Worm (Caenorhabditis elegans) whole organism, L1 larva: Measurements from ENCODE around the gene F26H11.4.
A peak's percentile ranks its signal among the peaks of the same experiment; 100 is the strongest.

Experiments
- C04F5.9 ChIP-seq: sonication (generic microtip); optimal IDR thresholded peaks from 2 replicates; lab custom pipeline; 2016; ENCODE audit warnings: missing genetic modification characterization, missing compliant biosample characterization
- C16A3.4 ChIP-seq: fragments of 150-350 bp; optimal IDR thresholded peaks from 2 replicates; lab custom pipeline; 2014; ENCODE audit warnings: missing biosample characterization, missing genetic modification characterization
- C34B4.2 ChIP-seq: sonication (generic microtip); optimal IDR thresholded peaks from 2 replicates; lab custom pipeline; 2017; ENCODE audit warnings: mild to moderate bottlenecking, missing genetic modification characterization, missing compliant biosample characterization
- Y116A8C.19 ChIP-seq: sonication (generic microtip); optimal IDR thresholded peaks from 2 replicates; lab custom pipeline; 2016; ENCODE audit warnings: missing compliant biosample characterization, missing genetic modification characterization, borderline replicate concordance
- aha-1 ChIP-seq: fragments of 150-350 bp; optimal IDR thresholded peaks from 2 replicates; lab custom pipeline; 2014; ENCODE audit warnings: missing biosample characterization, missing genetic modification characterization
- ama-1 ChIP-seq: fragments of 150-350 bp; optimal IDR thresholded peaks from 2 replicates; lab custom pipeline; 2014
- ceh-63 ChIP-seq: fragments of 200-800 bp; sonication (Bioruptor generic); optimal IDR thresholded peaks from 2 replicates; lab custom pipeline; 2018; ENCODE audit warnings: mild to moderate bottlenecking, missing genetic modification characterization, missing compliant biosample characterization
- ceh-8 ChIP-seq: fragments of 200-800 bp; sonication (Bioruptor generic); optimal IDR thresholded peaks from 2 replicates; lab custom pipeline; 2018; ENCODE audit warnings: mild to moderate bottlenecking, missing genetic modification characterization, moderate library complexity, missing compliant biosample characterization
- ceh-82 ChIP-seq, 3 experiments: fragments of 150-350 bp in 1 of 3; sonication (generic microtip) in 2 of 3; optimal IDR thresholded peaks; 2 replicates each; lab custom pipeline; 2014 to 2017; ENCODE audit warnings: missing biosample characterization in 3 of 3, missing genetic modification characterization in 3 of 3
- ceh-90 ChIP-seq: sonication (generic microtip); optimal IDR thresholded peaks from 2 replicates; lab custom pipeline; 2016; ENCODE audit warnings: missing genetic modification characterization, missing compliant biosample characterization
- ces-1 ChIP-seq: fragments of 150-350 bp; optimal IDR thresholded peaks from 2 replicates; lab custom pipeline; 2014; ENCODE audit warnings: missing biosample characterization, missing genetic modification reagents, missing genetic modification characterization
- dsc-1 ChIP-seq: sonication (generic microtip); optimal IDR thresholded peaks from 2 replicates; lab custom pipeline; 2016; ENCODE audit warnings: mild to moderate bottlenecking, missing genetic modification characterization, missing compliant biosample characterization
- efl-1 ChIP-seq, 4 experiments: fragments of 150-350 bp; optimal IDR thresholded peaks in 3 of 4; peaks in 1 of 4; 1 replicate in 1 of 4; 2 replicates in 3 of 4; lab custom pipeline; 2014; ENCODE audit warnings: missing biosample characterization in 2 of 4, missing genetic modification characterization in 2 of 4, missing genetic modification reagents in 2 of 4
- egl-13 ChIP-seq: sonication (generic microtip); optimal IDR thresholded peaks from 2 replicates; lab custom pipeline; 2016; ENCODE audit warnings: missing genotype, missing genetic modification reagents, missing genetic modification characterization, missing compliant biosample characterization
- egl-27 ChIP-seq, 2 experiments: fragments of 150-350 bp in 1 of 2; sonication (generic microtip); optimal IDR thresholded peaks; 3 replicates each; lab custom pipeline; 2017 to 2018; ENCODE audit warnings: missing biosample characterization in 2 of 2, missing genetic modification characterization in 2 of 2, missing genetic modification reagents in 2 of 2
- elt-3 ChIP-seq, 6 experiments: fragments of 150-350 bp in 1 of 6; sonication (generic microtip); optimal IDR thresholded peaks; 2 replicates each; lab custom pipeline; 2017 to 2018; ENCODE audit warnings: missing biosample characterization in 6 of 6, missing genetic modification characterization in 6 of 6, inconsistent platforms in 1 of 6
- ets-5 ChIP-seq: fragments of 200-800 bp; sonication (Bioruptor generic); IDR thresholded peaks from 2 replicates; pipeline ENCODE4 v1.3.6; 2022; ENCODE audit warnings: missing genetic modification characterization, missing compliant biosample characterization
- fkh-10 ChIP-seq: sonication (generic microtip); optimal IDR thresholded peaks from 2 replicates; lab custom pipeline; 2017; ENCODE audit warnings: missing biosample characterization, missing genetic modification reagents, missing genetic modification characterization
- fkh-4 ChIP-seq: sonication (generic microtip); optimal IDR thresholded peaks from 2 replicates; lab custom pipeline; 2016; ENCODE audit warnings: missing compliant biosample characterization, missing genetic modification characterization, borderline replicate concordance
- fos-1 ChIP-seq: fragments of 150-350 bp; optimal IDR thresholded peaks from 2 replicates; lab custom pipeline; 2014; ENCODE audit warnings: missing biosample characterization, missing genetic modification characterization
- grh-1 ChIP-seq: fragments of 200-800 bp; sonication (Bioruptor generic); IDR thresholded peaks from 2 replicates; pipeline ENCODE4 v1.3.6; 2022; ENCODE audit warnings: missing genetic modification reagents, missing genetic modification characterization, missing compliant biosample characterization
- hpl-2 ChIP-seq: fragments of 150-350 bp; optimal IDR thresholded peaks from 2 replicates; lab custom pipeline; 2014; ENCODE audit warnings: missing biosample characterization, missing genetic modification reagents, missing genetic modification characterization
- jun-1 ChIP-seq: fragments of 150-350 bp; optimal IDR thresholded peaks from 2 replicates; lab custom pipeline; 2014; ENCODE audit warnings: missing biosample characterization, missing genetic modification reagents, missing genetic modification characterization
- lin-13 ChIP-seq: fragments of 150-350 bp; optimal IDR thresholded peaks from 2 replicates; lab custom pipeline; 2014; ENCODE audit warnings: missing biosample characterization, missing genetic modification reagents, missing genetic modification characterization
- lin-14 ChIP-seq: fragments of 200-800 bp; sonication (Bioruptor generic); optimal IDR thresholded peaks from 2 replicates; lab custom pipeline; 2018; ENCODE audit warnings: mild to moderate bottlenecking, missing genetic modification characterization, moderate library complexity, missing compliant biosample characterization
- lin-15B ChIP-seq: fragments of 150-350 bp; sonication (generic microtip); optimal IDR thresholded peaks from 3 replicates; lab custom pipeline; 2014; ENCODE audit warnings: missing biosample characterization, missing genetic modification characterization
- lin-35 ChIP-seq, 2 experiments: fragments of 150-350 bp; optimal IDR thresholded peaks; 2 replicates each; lab custom pipeline; 2014; ENCODE audit warnings: missing biosample characterization in 2 of 2, missing genetic modification characterization in 2 of 2, missing genetic modification reagents in 2 of 2
- lin-39 ChIP-seq: fragments of 150-350 bp; optimal IDR thresholded peaks from 2 replicates; lab custom pipeline; 2014; ENCODE audit warnings: missing biosample characterization, missing genetic modification reagents, missing genetic modification characterization
- mdl-1 ChIP-seq, 2 experiments: fragments of 150-350 bp; optimal IDR thresholded peaks; 2 replicates each; lab custom pipeline; 2014 to 2017; ENCODE audit warnings: missing biosample characterization in 2 of 2, missing genetic modification characterization in 2 of 2, inconsistent platforms in 1 of 2
- mep-1 ChIP-seq: fragments of 150-350 bp; optimal IDR thresholded peaks from 2 replicates; lab custom pipeline; 2014; ENCODE audit warnings: missing biosample characterization, missing genetic modification characterization
- nhr-12 ChIP-seq: sonication (generic microtip); optimal IDR thresholded peaks from 2 replicates; lab custom pipeline; 2017; ENCODE audit warnings: missing biosample characterization, missing genetic modification characterization
- nhr-19 ChIP-seq: fragments of 200-800 bp; sonication (Bioruptor generic); conservative IDR thresholded peaks from 2 replicates; pipeline ENCODE4 v1.3.6; 2022; ENCODE audit warnings: missing genetic modification characterization, missing compliant biosample characterization
- nhr-237 ChIP-seq: fragments of 150-350 bp; optimal IDR thresholded peaks from 2 replicates; lab custom pipeline; 2014; ENCODE audit warnings: missing biosample characterization, missing genetic modification characterization
- nhr-28 ChIP-seq: fragments of 150-350 bp; optimal IDR thresholded peaks from 2 replicates; lab custom pipeline; 2014; ENCODE audit warnings: missing biosample characterization, missing genetic modification characterization
- nhr-47 ChIP-seq: sonication (generic microtip); optimal IDR thresholded peaks from 2 replicates; lab custom pipeline; 2016; ENCODE audit warnings: mild to moderate bottlenecking, missing genetic modification characterization, moderate library complexity, missing compliant biosample characterization
- nhr-71 ChIP-seq: sonication (generic microtip); optimal IDR thresholded peaks from 2 replicates; lab custom pipeline; 2016; ENCODE audit warnings: mild to moderate bottlenecking, missing genetic modification characterization, moderate library complexity, missing compliant biosample characterization
- nhr-76 ChIP-seq: sonication (generic microtip); optimal IDR thresholded peaks from 2 replicates; lab custom pipeline; 2017; ENCODE audit warnings: missing biosample characterization, missing genetic modification characterization
- nhr-84 ChIP-seq: sonication (generic microtip); optimal IDR thresholded peaks from 2 replicates; lab custom pipeline; 2017; ENCODE audit warnings: missing biosample characterization, missing genetic modification characterization
- pag-3 ChIP-seq: sonication (generic microtip); optimal IDR thresholded peaks from 2 replicates; lab custom pipeline; 2017; ENCODE audit warnings: missing genetic modification characterization, mild to moderate bottlenecking, missing compliant biosample characterization, antibody characterized with exemption, borderline replicate concordance; ENCODE audit not compliant: insufficient read depth
- pax-3 ChIP-seq: fragments of 200-800 bp; sonication (Bioruptor generic); optimal IDR thresholded peaks from 2 replicates; lab custom pipeline; 2018; ENCODE audit warnings: mild to moderate bottlenecking, missing genetic modification characterization, moderate library complexity, missing compliant biosample characterization
- rnt-1 ChIP-seq: sonication (generic microtip); optimal IDR thresholded peaks from 2 replicates; lab custom pipeline; 2016; ENCODE audit warnings: mild to moderate bottlenecking, missing genetic modification characterization, moderate library complexity, missing compliant biosample characterization
- snpc-4 ChIP-seq: fragments of 150-350 bp; optimal IDR thresholded peaks from 2 replicates; lab custom pipeline; 2014; ENCODE audit warnings: missing biosample characterization, missing genetic modification characterization
- snu-23 ChIP-seq: sonication (generic microtip); optimal IDR thresholded peaks from 2 replicates; lab custom pipeline; 2016; ENCODE audit warnings: missing genetic modification characterization, missing compliant biosample characterization
- sup-37 ChIP-seq: fragments of 200-800 bp; sonication (Bioruptor generic); optimal IDR thresholded peaks from 2 replicates; lab custom pipeline; 2018; ENCODE audit warnings: mild to moderate bottlenecking, missing genetic modification characterization, missing compliant biosample characterization
- tbx-2 ChIP-seq: sonication (generic microtip); optimal IDR thresholded peaks from 2 replicates; lab custom pipeline; 2016; ENCODE audit warnings: missing genetic modification characterization, missing compliant biosample characterization
- unc-130 ChIP-seq: fragments of 150-350 bp; optimal IDR thresholded peaks from 2 replicates; lab custom pipeline; 2017; ENCODE audit warnings: missing biosample characterization, missing genetic modification characterization, inconsistent platforms
- unc-30 ChIP-seq: sonication (generic microtip); optimal IDR thresholded peaks from 2 replicates; lab custom pipeline; 2017; ENCODE audit warnings: missing biosample characterization, missing genetic modification characterization
- unc-62 ChIP-seq: fragments of 150-350 bp; optimal IDR thresholded peaks from 2 replicates; lab custom pipeline; 2014; ENCODE audit warnings: missing biosample characterization, missing genetic modification reagents, missing genetic modification characterization
- unc-86 ChIP-seq: sonication (generic microtip); optimal IDR thresholded peaks from 2 replicates; lab custom pipeline; 2016; ENCODE audit warnings: missing genetic modification characterization, missing compliant biosample characterization
- zag-1 ChIP-seq: fragments of 150-350 bp; optimal IDR thresholded peaks from 2 replicates; lab custom pipeline; 2014; ENCODE audit warnings: missing biosample characterization, missing genetic modification characterization
- zip-4 ChIP-seq: fragments of 200-800 bp; sonication (Bioruptor generic); optimal IDR thresholded peaks from 2 replicates; lab custom pipeline; 2018; ENCODE audit warnings: mild to moderate bottlenecking, missing genetic modification characterization, moderate library complexity, missing compliant biosample characterization
- ztf-11 ChIP-seq, 2 experiments: sonication (generic microtip); optimal IDR thresholded peaks; 2 replicates each; lab custom pipeline; 2016 to 2017; ENCODE audit warnings: missing genetic modification characterization in 2 of 2, missing biosample characterization in 1 of 2, missing compliant biosample characterization in 1 of 2

The F26H11.4 gene

DNA sequence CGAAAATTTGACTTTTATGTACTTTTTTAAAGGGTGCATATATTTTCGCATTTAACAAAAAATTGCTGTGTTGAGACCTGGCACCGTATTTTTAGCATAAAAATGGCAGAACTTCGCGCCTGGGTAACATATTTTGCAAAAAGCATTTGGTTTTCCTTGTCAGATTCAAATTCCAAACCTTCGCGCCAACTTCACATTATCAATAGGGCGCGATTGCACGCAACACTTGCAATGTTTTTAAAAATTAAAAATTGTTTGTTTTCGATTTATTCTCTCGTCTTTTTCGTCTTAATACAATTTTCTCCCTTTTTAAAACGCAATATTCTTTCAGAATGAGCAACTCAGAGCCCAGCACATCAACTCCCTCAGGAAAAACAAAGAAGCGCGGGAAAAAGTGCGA lies 24.8 kb upstream of the F26H11.4 start, which contains the start of gene mes-2 (continued):
- peak in 1 of 2 experiments; percentile 78 for TF ChIP-seq mdl-1 (tag; optimal IDR thresholded peaks at IDR 0.05; lab: Kevin White, UChicago)
- peak; percentile 49 for TF ChIP-seq zip-4
- peak; percentile 20 for TF ChIP-seq fkh-10 (GFP tag; lab: Kevin White, UChicago)
- no peak for TF ChIP-seq pag-3 (tag; lab: Kevin White, UChicago)
- TF ChIP-seq C04F5.9 (tag; lab: Kevin White, UChicago) = peak; percentile 26
- TF ChIP-seq elt-3 (tag; optimal IDR thresholded peaks at IDR 0.05; lab: Kevin White, UChicago) = peak in 2 of 6 experiments; percentile 27 to 39
- TF ChIP-seq egl-13 (tag; lab: Kevin White, UChicago) = peak; percentile 43
- no peak for TF ChIP-seq nhr-12
- no peak for TF ChIP-seq ets-5 (GFP tag; lab: Robert Waterston, UW)
- TF ChIP-seq pax-3 (tag; lab: Kevin White, UChicago) = peak; percentile 26
- peak; percentile 77 for TF ChIP-seq lin-15B (tag; lab: Kevin White, UChicago)
- TF ChIP-seq snu-23 (GFP tag; lab: Kevin White, UChicago) = peak; percentile 90
- no peak for TF ChIP-seq unc-30 (tag; lab: Kevin White, UChicago)
- TF ChIP-seq ama-1 (lab: Kevin White, UChicago) = no peak
- peak; percentile 92 for TF ChIP-seq nhr-47 (tag; lab: Kevin White, UChicago)
- peak; percentile 24 for TF ChIP-seq ceh-90 (tag; lab: Kevin White, UChicago)
- peak; percentile 93 for TF ChIP-seq C16A3.4 (tag; lab: Kevin White, UChicago)
- no peak for TF ChIP-seq nhr-84
- no peak for TF ChIP-seq sup-37 (GFP tag; lab: Kevin White, UChicago)
- peak; percentile 80 to 92 (median 89) for TF ChIP-seq ceh-82 (tag; optimal IDR thresholded peaks at IDR 0.05; lab: Kevin White, UChicago)
- peak; percentile 89 for TF ChIP-seq unc-130 (tag; lab: Kevin White, UChicago)
- peak; percentile 77 for TF ChIP-seq snpc-4
- peak; percentile 76 for TF ChIP-seq unc-86 (tag; lab: Kevin White, UChicago)
- TF ChIP-seq fkh-4 (tag; lab: Kevin White, UChicago) = no peak
- peak; percentile 89 for TF ChIP-seq nhr-71 (tag; lab: Kevin White, UChicago)
- TF ChIP-seq ceh-63 (GFP tag; lab: Kevin White, UChicago) = no peak
- peak; percentile 67 for TF ChIP-seq lin-13
- TF ChIP-seq nhr-28 (tag; lab: Kevin White, UChicago) = no peak
- peak; percentile 59; the same call in 1 of the 2 replicates for TF ChIP-seq grh-1 (GFP tag; lab: Robert Waterston, UW)
- TF ChIP-seq lin-35 (GFP tag; optimal IDR thresholded peaks at IDR 0.05; lab: Kevin White, UChicago) = peak; percentile 98 to 99
- peak; percentile 49 for TF ChIP-seq lin-39 (tag; lab: Kevin White, UChicago)
- peak; percentile 83 for TF ChIP-seq tbx-2 (tag; lab: Kevin White, UChicago)
- TF ChIP-seq unc-62 (GFP tag; lab: Kevin White, UChicago) = no peak
- TF ChIP-seq Y116A8C.19 = no peak
- TF ChIP-seq egl-27 (tag; optimal IDR thresholded peaks at IDR 0.05; lab: Kevin White, UChicago) = no peak
- peak; percentile 79 for TF ChIP-seq fos-1 (tag; lab: Kevin White, UChicago)
- TF ChIP-seq dsc-1 (tag; lab: Kevin White, UChicago) = peak; percentile 88
- TF ChIP-seq C34B4.2 (tag; lab: Kevin White, UChicago) = no peak
- peak; percentile 99 to 100 for TF ChIP-seq efl-1 (optimal IDR thresholded peaks at IDR 0.05; lab: Kevin White, UChicago)
- peak; percentile 99 to 100 for TF ChIP-seq efl-1 (GFP tag; optimal IDR thresholded peaks at IDR 0.05 in 1 of 2; lab: Kevin White, UChicago)
- no peak for TF ChIP-seq ces-1 (GFP tag; lab: Kevin White, UChicago)
- TF ChIP-seq nhr-19 (GFP tag; lab: Robert Waterston, UW) = peak; percentile 84
- TF ChIP-seq nhr-76 (tag; lab: Kevin White, UChicago) = no peak
- no peak for TF ChIP-seq aha-1 (tag; lab: Kevin White, UChicago)
- TF ChIP-seq hpl-2 (GFP tag; lab: Kevin White, UChicago) = peak; percentile 40
- TF ChIP-seq ceh-8 (GFP tag; lab: Kevin White, UChicago) = peak; percentile 38
- TF ChIP-seq ztf-11 (tag; optimal IDR thresholded peaks at IDR 0.05; lab: Kevin White, UChicago) = no peak
- peak; percentile 66 for TF ChIP-seq jun-1 (tag; lab: Kevin White, UChicago)
- no peak for TF ChIP-seq lin-14 (GFP tag; lab: Kevin White, UChicago)
- peak; percentile 41 for TF ChIP-seq zag-1
- peak; percentile 21 for TF ChIP-seq nhr-237 (tag; lab: Kevin White, UChicago)
- TF ChIP-seq mep-1 (tag; lab: Kevin White, UChicago) = peak; percentile 86
- peak; percentile 88 for TF ChIP-seq rnt-1 (tag; lab: Kevin White, UChicago)
